Fruit fly (Drosophila melanogaster): ENCODE results near the gene CG32452.
"Not testable (repeated sequence)": the region's sequence is repeated elsewhere in the genome, so short reads cannot be mapped to it uniquely, and the experiment has no call there.

CG32452 gene

DNA sequence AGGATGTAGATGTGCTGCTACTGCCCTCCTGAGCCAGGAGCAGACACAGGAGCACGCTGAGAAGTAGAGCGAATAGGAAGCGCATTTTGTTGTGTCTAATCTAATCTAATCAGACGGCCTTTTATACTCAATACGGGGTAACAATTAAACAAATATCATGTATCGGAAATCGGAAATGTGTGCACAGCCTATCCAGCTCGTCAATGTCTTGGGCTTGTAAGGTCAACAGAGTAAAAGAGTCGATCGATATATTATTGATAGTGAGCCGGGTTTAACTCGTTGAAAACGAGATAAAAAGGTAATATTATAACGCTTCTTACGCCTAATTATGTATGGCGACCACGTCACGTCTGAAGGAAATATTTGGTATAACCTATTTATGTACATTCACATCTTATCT is 25.1 kb upstream of the CG32452 start, which contains the start of gene CG14454:
Gene CG14454 (minus strand): TSS at position 101 of the 400 bp plus-strand sequence.
- TF ChIP-seq CG15336 (GFP tag; IDR thresholded peaks at IDR 0.05); Ets21C (GFP tag; optimal IDR thresholded peaks at IDR 0.05); Sox102F (GFP tag; optimal IDR thresholded peaks at IDR 0.05): not testable (repeated sequence)

DNA sequence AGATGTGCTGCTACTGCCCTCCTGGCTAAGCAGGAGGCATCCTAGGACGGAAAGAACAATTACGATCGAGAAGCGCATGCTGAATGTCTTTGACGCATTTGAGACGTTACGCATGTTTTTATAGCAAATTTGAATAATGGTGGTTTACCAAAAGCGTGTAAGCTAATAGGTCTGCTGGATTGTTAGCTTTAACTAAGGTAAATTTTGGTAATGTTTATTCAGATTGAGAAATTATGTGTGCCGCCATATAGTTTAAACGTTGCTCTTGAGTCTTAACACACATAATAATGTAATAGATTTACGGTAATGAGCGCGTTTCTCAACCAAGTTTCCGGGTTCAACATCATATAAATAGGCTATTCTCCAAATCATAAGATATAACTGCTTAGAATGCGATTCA is 23.8 kb upstream of the CG32452 start, which contains the start of the genes CG12546 and CG14453:
Gene CG12546 (minus strand): TSS at position 101 of the 400 bp plus-strand sequence.
Gene CG14453 (plus strand): TSS at position 372 of the 400 bp plus-strand sequence.
- TF ChIP-seq vri (GFP tag; optimal IDR thresholded peaks at IDR 0.05) (no peak), svp (GFP tag) (no peak), cyc (GFP tag; optimal IDR thresholded peaks at IDR 0.05) (no peak), salr (GFP tag; optimal IDR thresholded peaks at IDR 0.05) (no peak), CG6276 (GFP tag; optimal IDR thresholded peaks at IDR 0.05) (no peak), ss (GFP tag; optimal IDR thresholded peaks at IDR 0.05) (no peak), CG34406 (GFP tag; optimal IDR thresholded peaks at IDR 0.05) (no peak), lz (GFP tag; optimal IDR thresholded peaks at IDR 0.05) (no peak), eg (GFP tag; IDR thresholded peaks at IDR 0.05) (no peak), CG3919 (GFP tag; optimal IDR thresholded peaks at IDR 0.05) (no peak), CG31627 (GFP tag; optimal IDR thresholded peaks at IDR 0.05) (no peak), Ets96B (tag; optimal IDR thresholded peaks at IDR 0.05) (no peak), CG11902 (GFP tag; optimal IDR thresholded peaks at IDR 0.05) (no peak), Blimp-1 (GFP tag; optimal IDR thresholded peaks at IDR 0.05) (no peak), dac (GFP tag; optimal IDR thresholded peaks at IDR 0.05) (no peak), CG8119 (GFP tag; IDR thresholded peaks at IDR 0.05) (no peak), net (GFP tag; optimal IDR thresholded peaks at IDR 0.05) (no peak)

DNA sequence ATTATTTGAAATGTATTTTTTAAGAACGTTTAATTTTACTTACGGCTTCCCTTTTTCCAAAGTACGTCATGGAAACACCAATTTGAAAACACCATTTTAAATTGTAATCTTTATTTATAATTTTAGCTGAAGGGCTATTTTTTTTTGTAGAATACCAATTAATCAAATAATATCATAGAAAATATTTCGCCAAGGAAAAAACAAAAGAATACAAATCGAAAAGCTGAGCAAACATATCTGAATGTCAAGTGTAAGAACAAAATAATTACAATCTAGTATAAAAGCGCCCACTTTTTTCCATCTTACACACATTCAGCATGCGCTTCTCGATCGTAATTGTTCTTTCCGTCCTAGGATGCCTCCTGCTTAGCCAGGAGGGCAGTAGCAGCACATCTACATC is 21.9 kb upstream of the CG32452 start, which contains the start of gene CG14452:
Gene CG14452 (plus strand): TSS at position 301 of the 400 bp plus-strand sequence.
- TF ChIP-seq pdm3 (GFP tag; optimal IDR thresholded peaks at IDR 0.05): no peak

DNA sequence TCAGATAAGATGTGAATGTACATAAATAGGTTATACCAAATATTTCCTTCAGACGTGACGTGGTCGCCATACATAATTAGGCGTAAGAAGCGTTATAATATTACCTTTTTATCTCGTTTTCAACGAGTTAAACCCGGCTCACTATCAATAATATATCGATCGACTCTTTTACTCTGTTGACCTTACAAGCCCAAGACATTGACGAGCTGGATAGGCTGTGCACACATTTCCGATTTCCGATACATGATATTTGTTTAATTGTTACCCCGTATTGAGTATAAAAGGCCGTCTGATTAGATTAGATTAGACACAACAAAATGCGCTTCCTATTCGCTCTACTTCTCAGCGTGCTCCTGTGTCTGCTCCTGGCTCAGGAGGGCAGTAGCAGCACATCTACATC is 20.6 kb upstream of the CG32452 start, which contains the start of gene CG32453:
Gene CG32453 (plus strand): TSS at position 301 of the 400 bp plus-strand sequence.
- not testable (repeated sequence) for TF ChIP-seq cyc, Hr4, achi (GFP tag; optimal IDR thresholded peaks at IDR 0.05)

DNA sequence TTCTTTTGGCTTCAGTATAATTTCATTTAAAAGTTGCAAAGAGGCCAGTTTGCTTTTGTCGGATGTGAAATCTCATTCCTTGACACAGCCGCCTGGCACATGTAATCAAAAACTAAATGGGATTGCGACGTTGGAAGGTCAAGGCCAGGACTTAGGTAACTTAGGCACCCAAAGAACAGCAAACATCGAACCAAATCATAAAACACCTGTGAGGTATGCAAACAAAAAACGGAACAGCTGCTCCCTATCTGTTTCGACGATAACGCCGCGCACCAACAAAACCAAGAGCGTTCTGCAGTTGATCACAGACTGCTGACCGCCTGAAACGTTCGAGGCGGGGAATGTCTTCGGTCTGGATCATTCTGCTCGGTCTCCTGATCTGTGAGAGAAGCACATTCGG is 18.4 kb upstream of the CG32452 start, which contains the start of gene CG45116:
Gene CG45116 (plus strand): TSS at position 301 of the 400 bp plus-strand sequence.
- TF ChIP-seq fkh (GFP tag; optimal IDR thresholded peaks at IDR 0.05): peak; percentile 46
- TF ChIP-seq cyc (GFP tag; optimal IDR thresholded peaks at IDR 0.05): no peak

DNA sequence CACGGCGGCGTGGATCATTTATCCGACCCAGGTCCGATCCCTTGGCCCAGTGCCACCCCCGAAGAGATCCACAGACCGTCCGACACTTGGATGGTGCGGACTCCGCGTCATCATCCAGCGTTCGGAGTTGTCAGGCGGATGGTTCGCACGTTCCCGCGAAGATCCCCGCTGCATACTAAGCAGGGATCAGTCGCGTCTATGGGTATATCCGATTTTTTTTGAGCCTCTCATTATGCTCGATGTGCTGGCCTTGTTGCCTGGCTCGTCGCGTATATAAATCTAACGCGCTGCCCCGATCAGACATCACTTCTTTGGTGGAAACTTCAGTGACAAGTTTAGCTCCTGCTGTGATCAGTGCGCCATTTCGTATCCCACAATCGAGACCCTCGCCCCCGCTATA is 5.7 kb upstream of the CG32452 start, which contains the start of gene CG11370:
Gene CG11370 (plus strand): TSS at position 301 of the 400 bp plus-strand sequence.
- TF ChIP-seq CG3032 (tag; optimal IDR thresholded peaks at IDR 0.05) (no peak), pdm3 (GFP tag; optimal IDR thresholded peaks at IDR 0.05) (no peak), fkh (GFP tag; optimal IDR thresholded peaks at IDR 0.05) (no peak), Smox (GFP tag; optimal IDR thresholded peaks at IDR 0.05) (no peak), Ets96B (tag; optimal IDR thresholded peaks at IDR 0.05) (no peak), CG8119 (GFP tag; IDR thresholded peaks at IDR 0.05) (no peak), CG6163 (GFP tag; IDR thresholded peaks at IDR 0.05) (no peak), topi (GFP tag; optimal IDR thresholded peaks at IDR 0.05) (no peak)

DNA sequence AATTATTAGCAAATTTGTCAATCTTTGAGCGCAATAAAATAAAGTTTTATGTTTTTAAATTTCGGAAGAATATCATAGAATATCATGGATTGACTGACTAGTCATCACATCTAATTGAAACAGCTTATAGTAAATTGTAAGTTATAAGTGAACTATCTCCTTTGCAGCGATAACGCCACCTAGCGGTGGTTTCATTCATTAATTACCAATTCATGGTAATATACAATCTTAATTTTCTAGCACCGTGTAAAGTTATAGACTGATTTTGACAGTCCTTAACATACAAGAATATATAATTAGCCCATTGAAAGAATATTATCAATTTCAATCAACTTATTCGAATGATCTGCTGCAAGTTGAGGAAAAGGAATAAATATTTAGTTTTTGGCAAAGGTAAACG is 3.9 kb upstream of the CG32452 start:
- peak; percentile 4 for TF ChIP-seq Eip78C (GFP tag)
- no peak for TF ChIP-seq CG31627 (GFP tag; optimal IDR thresholded peaks at IDR 0.05)
